Worm (Caenorhabditis elegans): ENCODE measurements around the gene srx-97.

DNA sequence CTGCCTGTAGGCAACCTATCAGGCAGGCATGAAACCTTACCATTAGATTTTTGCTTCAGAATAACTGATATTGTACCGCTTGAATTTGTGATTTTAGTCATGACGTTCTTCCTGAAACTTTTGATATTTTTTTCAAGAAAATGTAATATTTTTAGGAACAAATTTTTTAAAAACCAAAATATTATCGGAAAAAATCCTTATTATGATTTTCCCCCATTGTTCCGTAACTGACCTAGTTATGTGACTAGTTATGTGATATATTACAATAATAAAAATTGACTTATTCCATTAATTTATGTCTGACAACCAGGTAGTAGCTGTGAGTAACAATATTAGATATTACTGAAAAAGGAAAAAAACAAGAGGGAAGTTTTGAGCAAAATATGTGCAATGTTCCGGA lies 1.7 kb upstream of the srx-97 start, which contains the start of gene srx-98:
- no peak for TF ChIP-seq cog-1 (tag; optimal IDR thresholded peaks at IDR 0.05)
- TF ChIP-seq flt-1 (GFP tag; IDR thresholded peaks at IDR 0.05) = no peak
- TF ChIP-seq med-1 (GFP tag; optimal IDR thresholded peaks at IDR 0.05; ENCODE audit: insufficient read depth) = no peak
- no peak for TF ChIP-seq tab-1 (GFP tag; IDR thresholded peaks at IDR 0.05)
